Fruit fly (Drosophila melanogaster): ENCODE measurements around the gene APC7.

The APC7 gene

DNA sequence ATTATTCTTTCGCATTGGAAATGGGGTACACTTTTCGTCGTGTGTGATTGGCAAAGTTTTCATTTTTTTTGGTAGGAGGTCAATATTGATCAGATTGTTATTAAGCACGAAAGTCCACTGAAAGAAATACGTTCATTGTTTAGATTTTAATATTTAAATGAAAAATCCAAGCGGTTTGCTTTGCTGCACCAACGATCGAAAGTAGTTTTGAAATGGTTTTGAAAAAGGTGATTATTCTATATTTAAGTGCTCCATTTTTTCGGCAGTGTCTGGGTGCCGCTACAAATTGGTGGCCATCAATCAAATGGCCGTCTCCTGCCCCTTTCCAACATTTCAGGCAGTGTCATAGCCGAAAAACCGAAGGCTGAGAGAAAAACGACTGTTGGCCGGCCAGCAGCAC lies 22.4 kb upstream of the APC7 start (continued):
- TF ChIP-seq Sin3A (optimal IDR thresholded peaks at IDR 0.05) (no peak), CG1602 (GFP tag; optimal IDR thresholded peaks at IDR 0.05) (no peak), prd (optimal IDR thresholded peaks at IDR 0.05) (no peak), prd (GFP tag; IDR thresholded peaks at IDR 0.05) (peak; percentile 49; the same call in 1 of the 3 replicates), zf30C (GFP tag; optimal IDR thresholded peaks at IDR 0.05) (no peak), cad (GFP tag; optimal IDR thresholded peaks at IDR 0.05) (no peak), CG3163 (GFP tag; optimal IDR thresholded peaks at IDR 0.05) (no peak), CG43689 (GFP tag; IDR thresholded peaks at IDR 0.05) (no peak), YL-1 (GFP tag; optimal IDR thresholded peaks at IDR 0.05) (no peak), ERR (GFP tag; optimal IDR thresholded peaks at IDR 0.05) (no peak), CG16863 (GFP tag; optimal IDR thresholded peaks at IDR 0.05) (no peak), ftz-f1 (GFP tag; optimal IDR thresholded peaks at IDR 0.05) (no peak), CG12104 (GFP tag; optimal IDR thresholded peaks at IDR 0.05) (no peak), dan (GFP tag; IDR thresholded peaks at IDR 0.05) (no peak), onecut (GFP tag; IDR thresholded peaks at IDR 0.05) (no peak), Eip74EF (GFP tag; optimal IDR thresholded peaks at IDR 0.05) (no peak), ase (GFP tag; IDR thresholded peaks at IDR 0.05) (peak; percentile 45; the same call in 1 of the 3 replicates), Ets65A (GFP tag) (no peak), Pdp1 (GFP tag; optimal IDR thresholded peaks at IDR 0.05) (peak in 1 of 2 experiments; percentile 4), ken (GFP tag; IDR thresholded peaks at IDR 0.05) (peak; percentile 55; the same call in 1 of the 3 replicates), jigr1 (GFP tag; IDR thresholded peaks at IDR 0.05) (0 out of 3 replicates have a peak, but pooled peaks have one; percentile 15), Aef1 (GFP tag; IDR thresholded peaks at IDR 0.05) (peak; percentile 12; the same call in 1 of the 3 replicates), Fer1 (GFP tag; optimal IDR thresholded peaks at IDR 0.05) (no peak), row (GFP tag; IDR thresholded peaks at IDR 0.05) (peak; percentile 60), CrebB (tag; optimal IDR thresholded peaks at IDR 0.05) (no peak), CG14014 (GFP tag; IDR thresholded peaks at IDR 0.05) (0 out of 2 replicates have a peak, but pooled peaks have one; percentile 34), Atf6 (GFP tag; IDR thresholded peaks at IDR 0.05) (peak; percentile 27; the same call in 1 of the 2 replicates), H2.0 (GFP tag; IDR thresholded peaks at IDR 0.05) (peak; percentile 42; the same call in 1 of the 2 replicates), Fer3 (tag; optimal IDR thresholded peaks at IDR 0.05) (peak; percentile 19), Dbx (GFP tag; IDR thresholded peaks at IDR 0.05) (no peak), CG2116 (GFP tag; optimal IDR thresholded peaks at IDR 0.05) (no peak), CG5245 (GFP tag; optimal IDR thresholded peaks at IDR 0.05) (no peak), CG1233 (GFP tag; optimal IDR thresholded peaks at IDR 0.05) (no peak), Ssrp (tag; optimal IDR thresholded peaks at IDR 0.05) (peak; percentile 11), HLH3B (GFP tag; IDR thresholded peaks at IDR 0.05) (peak; percentile 37; the same call in 1 of the 2 replicates)

DNA sequence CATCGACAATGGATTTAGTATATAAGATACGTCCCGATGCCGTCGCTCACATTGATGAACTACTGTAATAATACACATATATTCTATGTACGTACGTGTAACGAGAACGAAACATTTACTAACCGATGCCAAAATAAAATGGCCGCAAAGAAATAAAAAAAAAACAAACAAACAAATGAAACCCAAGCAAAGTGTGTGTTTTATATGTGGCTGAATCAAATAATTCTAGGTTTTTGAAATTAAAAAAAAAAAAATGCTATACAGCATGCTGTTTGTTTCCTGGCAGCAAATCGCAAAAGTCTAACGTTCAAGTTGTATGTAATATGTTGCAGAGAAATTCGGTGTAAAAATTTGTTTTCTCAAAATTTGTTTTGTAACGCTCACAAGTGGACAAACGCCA lies 7.9 kb upstream of the APC7 start, which contains the start of gene CG17717:
Gene CG17717 (plus strand): TSS at position 301 of the 400 bp plus-strand sequence.
- peak; percentile 19 for TF ChIP-seq CG8290 (GFP tag; optimal IDR thresholded peaks at IDR 0.05)
- TF ChIP-seq CG8290 (tag; optimal IDR thresholded peaks at IDR 0.05), result no peak
- no peak for TF ChIP-seq CG11093 (GFP tag; IDR thresholded peaks at IDR 0.05)
- TF ChIP-seq pnt (GFP tag; optimal IDR thresholded peaks at IDR 0.05), result no peak
- no peak for TF ChIP-seq Dp (GFP tag; optimal IDR thresholded peaks at IDR 0.05)

DNA sequence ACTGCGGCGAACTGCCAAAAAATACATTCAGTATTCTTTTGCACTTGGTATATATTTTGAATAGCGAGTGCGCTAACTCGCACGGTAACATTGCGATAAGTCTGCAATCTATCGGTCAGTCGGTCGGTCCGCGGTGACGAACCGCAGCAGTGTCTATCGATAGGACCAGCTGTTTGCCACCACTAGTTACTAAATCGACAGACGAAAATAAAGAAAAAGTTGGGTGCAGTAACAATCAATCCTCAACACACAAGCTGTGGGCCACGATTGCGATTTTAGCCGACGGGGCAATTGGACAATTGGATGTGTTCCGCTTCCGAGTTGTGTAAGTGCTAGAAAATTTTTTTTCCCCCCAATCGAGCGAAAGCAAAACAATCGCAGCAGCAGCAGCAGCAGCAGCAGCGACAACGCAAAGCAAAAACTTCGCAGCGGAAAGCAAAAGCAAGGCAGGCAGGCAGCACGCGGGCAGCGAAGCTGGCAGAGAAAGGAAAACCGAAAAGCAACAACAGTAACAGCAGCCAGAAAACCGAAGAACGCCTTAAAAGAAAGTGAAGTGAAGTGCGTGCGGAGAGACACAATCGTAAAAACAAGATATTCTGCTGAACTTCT lies 6.1 kb upstream of the APC7 start, which contains the start of gene Pat1:
Gene Pat1 (plus strand): TSS at position 96 of the 609 bp plus-strand sequence.
- TF ChIP-seq Doc3 (GFP tag; IDR thresholded peaks at IDR 0.05; ENCODE audit: partially characterized antibody) (peak; percentile 72), hkb (optimal IDR thresholded peaks at IDR 0.05) (no peak), hkb (GFP tag; IDR thresholded peaks at IDR 0.05) (no peak), NFAT (GFP tag; IDR thresholded peaks at IDR 0.05) (0 out of 2 replicates have a peak, but pooled peaks have one; percentile 15), HmgD (GFP tag; optimal IDR thresholded peaks at IDR 0.05) (peak; percentile 15), CG4617 (GFP tag; optimal IDR thresholded peaks at IDR 0.05; ENCODE audit: borderline replicate concordance) (peak; percentile 76), CG30020 (tag; optimal IDR thresholded peaks at IDR 0.05) (peak; percentile 41), Hand (GFP tag; optimal IDR thresholded peaks at IDR 0.05) (no peak), Hr51 (GFP tag; optimal IDR thresholded peaks at IDR 0.05) (peak in 1 of 2 experiments; percentile 16), CG31441 (GFP tag; IDR thresholded peaks at IDR 0.05) (0 out of 2 replicates have a peak, but pooled peaks have one; percentile 17), sens (GFP tag) (peak; percentile 56), CG7987 (GFP tag; optimal IDR thresholded peaks at IDR 0.05) (peak; percentile 20)

Data from whole organism, embryonic.